Worm (Caenorhabditis elegans): Measurements from ENCODE around the gene C10A4.3.

DNA sequence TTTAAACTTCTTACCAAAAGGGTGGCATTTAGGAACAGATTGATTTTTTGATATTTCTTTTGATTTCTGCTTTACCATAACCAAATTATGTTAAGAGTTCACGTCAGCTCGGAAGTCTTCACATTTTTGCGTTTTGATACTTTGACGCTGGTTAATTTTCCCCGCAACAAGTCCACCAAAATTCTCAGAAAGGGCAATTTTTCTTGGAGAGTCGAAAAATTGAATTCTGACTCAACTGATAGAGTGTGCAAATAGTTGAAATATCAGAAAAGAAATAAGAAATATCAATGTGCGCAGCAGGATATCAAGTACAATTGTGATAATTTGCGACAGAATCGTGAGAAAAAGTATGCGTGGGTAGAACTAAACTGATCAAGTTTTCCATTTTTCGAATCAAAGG, 35.7 kb upstream of the C10A4.3 start:
- TF ChIP-seq tra-4 (tag; optimal IDR thresholded peaks at IDR 0.05) (no peak), ceh-36 (tag; optimal IDR thresholded peaks at IDR 0.05) (no peak), sea-1 (GFP tag; conservative IDR thresholded peaks at IDR 0.05) (no peak)
